Worm (Caenorhabditis elegans): ENCODE measurements around the gene Y17G7B.21.

- TF ChIP-seq pha-4 (tag; optimal IDR thresholded peaks at IDR 0.05) (no peak), elt-3 (tag; optimal IDR thresholded peaks at IDR 0.05) (no peak), ztf-11 (tag; optimal IDR thresholded peaks at IDR 0.05) (peak; percentile 35)
Observed at ce11 chrII:11958793-11959574, 18.5 kb downstream of the Y17G7B.21 start.

Measured in whole organism, mixed stage, embryonic.